Fruit fly (Drosophila melanogaster) whole organism, embryonic: ENCODE data around the gene CG13694.

Experiments
- Adf1 ChIP-seq: fragments of 200-800 bp; sonication (Bioruptor generic); IDR thresholded peaks from 2 replicates; pipeline ENCODE4 v1.3.6; 2022; ENCODE audit warnings: missing biosample characterization, missing genetic modification characterization
- Awh ChIP-seq: fragments of 200-800 bp; sonication (Bioruptor generic); IDR thresholded peaks from 2 replicates; pipeline ENCODE4, ENCODE4 v1.3.6; 2022; ENCODE audit warnings: missing biosample characterization, missing genetic modification characterization
- Bgb ChIP-seq: fragments of 200-800 bp; sonication (Bioruptor generic); IDR thresholded peaks from 2 replicates; pipeline ENCODE4 v1.3.6; 2022; ENCODE audit warnings: missing biosample characterization, missing genetic modification characterization; ENCODE audit not compliant: partially characterized antibody
- CG10654 ChIP-seq: fragments of 200-800 bp; sonication (Bioruptor generic); optimal IDR thresholded peaks from 2 replicates; lab custom pipeline; 2016; ENCODE audit warnings: missing biosample characterization, missing genetic modification characterization
- CG10959 ChIP-seq: fragments of 200-800 bp; sonication (Bioruptor generic); IDR thresholded peaks from 2 replicates; pipeline ENCODE4 v1.3.6; 2022; ENCODE audit warnings: missing biosample characterization, missing genetic modification characterization
- CG11696 ChIP-seq: fragments of 200-800 bp; sonication (Bioruptor generic); IDR thresholded peaks from 2 replicates; pipeline ENCODE4 v1.3.6; 2022; ENCODE audit warnings: missing biosample characterization, missing genetic modification characterization
- CG12659 ChIP-seq: fragments of 200-800 bp; sonication (Bioruptor generic); optimal IDR thresholded peaks from 3 replicates; lab custom pipeline; 2017; ENCODE audit warnings: mild to moderate bottlenecking, missing biosample characterization, missing genetic modification reagents, missing genetic modification characterization
- CG13123 ChIP-seq: fragments of 200-800 bp; sonication (Bioruptor generic); optimal IDR thresholded peaks from 2 replicates; lab custom pipeline; 2016; ENCODE audit warnings: missing biosample characterization, missing genetic modification characterization
- CG13894 ChIP-seq: fragments of 200-800 bp; sonication (Bioruptor generic); optimal IDR thresholded peaks from 3 replicates; lab custom pipeline; 2018; ENCODE audit warnings: missing biosample characterization, mild to moderate bottlenecking, missing genetic modification characterization, moderate library complexity
- CG15601 ChIP-seq: fragments of 200-800 bp; sonication (Bioruptor generic); optimal IDR thresholded peaks from 3 replicates; lab custom pipeline; 2019; ENCODE audit warnings: missing biosample characterization, mild to moderate bottlenecking, missing genetic modification characterization, moderate library complexity
- CG17359 ChIP-seq: fragments of 200-800 bp; sonication (Bioruptor generic); optimal IDR thresholded peaks from 3 replicates; lab custom pipeline; 2018; ENCODE audit warnings: missing biosample characterization, mild to moderate bottlenecking, missing genetic modification characterization, moderate library complexity
- CG2120 ChIP-seq: fragments of 200-800 bp; sonication (Bioruptor generic); optimal IDR thresholded peaks from 3 replicates; lab custom pipeline; 2016; ENCODE audit warnings: missing biosample characterization, missing genetic modification characterization
- CG2202 ChIP-seq: fragments of 200-800 bp; sonication (Bioruptor generic); optimal IDR thresholded peaks from 2 replicates; lab custom pipeline; 2018; ENCODE audit warnings: missing biosample characterization, mild to moderate bottlenecking, missing genetic modification characterization
- CG3065 ChIP-seq: fragments of 200-800 bp; sonication (Bioruptor generic); optimal IDR thresholded peaks from 2 replicates; lab custom pipeline; 2016; ENCODE audit warnings: missing biosample characterization, missing genetic modification characterization
- CG33213 ChIP-seq: fragments of 200-800 bp; sonication (Bioruptor generic); optimal IDR thresholded peaks from 3 replicates; lab custom pipeline; 2016; ENCODE audit warnings: missing biosample characterization, missing genetic modification characterization
- CG5180 ChIP-seq: fragments of 200-800 bp; sonication (Bioruptor generic); optimal IDR thresholded peaks from 3 replicates; lab custom pipeline; 2017; ENCODE audit warnings: missing biosample characterization, missing genetic modification characterization, mild to moderate bottlenecking, moderate library complexity, missing genetic modification reagents
- CG6175 ChIP-seq: fragments of 200-800 bp; sonication (Bioruptor generic); IDR thresholded peaks from 3 replicates; pipeline ENCODE4 v1.3.6; 2022; ENCODE audit warnings: missing biosample characterization, missing genetic modification characterization
- CG6683 ChIP-seq: fragments of 200-800 bp; sonication (Bioruptor generic); optimal IDR thresholded peaks from 2 replicates; lab custom pipeline; 2017; ENCODE audit warnings: missing biosample characterization, mild to moderate bottlenecking, missing genetic modification characterization, missing genetic modification reagents
- CG7745 ChIP-seq: fragments of 200-800 bp; sonication (Bioruptor generic); optimal IDR thresholded peaks from 2 replicates; lab custom pipeline; 2018; ENCODE audit warnings: missing biosample characterization, mild to moderate bottlenecking, missing genetic modification characterization, moderate library complexity
- CG8388 ChIP-seq: fragments of 200-800 bp; sonication (Bioruptor generic); optimal IDR thresholded peaks from 2 replicates; lab custom pipeline; 2019; ENCODE audit warnings: missing biosample characterization, mild to moderate bottlenecking, missing genetic modification characterization, moderate library complexity
- CG9609 ChIP-seq: fragments of 200-800 bp; sonication (Bioruptor generic); optimal IDR thresholded peaks from 3 replicates; lab custom pipeline; 2016; ENCODE audit warnings: missing biosample characterization, missing genetic modification characterization
- Deaf1 ChIP-seq: fragments of 200-800 bp; optimal IDR thresholded peaks from 3 replicates; lab custom pipeline; 2019; ENCODE audit warnings: missing biosample characterization, mild to moderate bottlenecking, missing genetic modification characterization, moderate library complexity
- Dll ChIP-seq: fragments of 200-800 bp; sonication (Bioruptor generic); IDR thresholded peaks from 4 replicates; pipeline ENCODE4 v1.3.6; 2022; ENCODE audit warnings: missing biosample characterization, missing genetic modification characterization; ENCODE audit not compliant: partially characterized antibody
- Eip74EF ChIP-seq, 2 experiments: fragments of 200-800 bp in 1 of 2; fragments of >200 bp in 1 of 2; sonication (Bioruptor generic) in 1 of 2; optimal IDR thresholded peaks; 2 replicates each; lab custom pipeline; 2017 to 2019; ENCODE audit warnings: missing biosample characterization in 2 of 2, missing genetic modification characterization in 2 of 2, mild to moderate bottlenecking in 1 of 2, moderate library complexity in 1 of 2
- HmgD ChIP-seq: fragments of 200-800 bp; sonication (Bioruptor generic); optimal IDR thresholded peaks from 3 replicates; lab custom pipeline; 2016; ENCODE audit warnings: missing biosample characterization, missing genetic modification characterization
- Lim3 ChIP-seq: fragments of 200-800 bp; sonication (Bioruptor generic); IDR thresholded peaks from 2 replicates; pipeline ENCODE4 v1.3.6; 2022; ENCODE audit warnings: missing biosample characterization, missing genetic modification characterization
- NfI ChIP-seq: fragments of 200-800 bp; sonication (Bioruptor generic); optimal IDR thresholded peaks from 3 replicates; lab custom pipeline; 2018; ENCODE audit warnings: missing biosample characterization, mild to moderate bottlenecking, missing genetic modification characterization, moderate library complexity
- Sry-β ChIP-seq: fragments of 200-800 bp; sonication (Bioruptor generic); optimal IDR thresholded peaks from 2 replicates; lab custom pipeline; 2018; ENCODE audit warnings: missing biosample characterization, mild to moderate bottlenecking, missing genetic modification characterization, moderate library complexity
- Stat92E ChIP-seq, 3 experiments: fragments of >200 bp in 2 of 3; fragments of 200-800 bp in 1 of 3; sonication (Bioruptor generic) in 1 of 3; optimal IDR thresholded peaks; 2 replicates each; lab custom pipeline; 2017 to 2019; ENCODE audit warnings: missing biosample characterization in 3 of 3, missing genetic modification characterization in 3 of 3, mild to moderate bottlenecking in 1 of 3, moderate library complexity in 1 of 3
- abd-A ChIP-seq: fragments of 200-800 bp; sonication (Bioruptor generic); optimal IDR thresholded peaks from 3 replicates; lab custom pipeline; 2019; ENCODE audit warnings: missing biosample characterization, mild to moderate bottlenecking, missing genetic modification characterization, moderate library complexity
- bigmax ChIP-seq: fragments of 200-800 bp; sonication (Bioruptor generic); optimal IDR thresholded peaks from 2 replicates; lab custom pipeline; 2018; ENCODE audit warnings: missing biosample characterization, mild to moderate bottlenecking, missing genetic modification characterization
- bowl ChIP-seq: fragments of 200-800 bp; sonication (Bioruptor generic); IDR thresholded peaks from 2 replicates; pipeline ENCODE4 v1.3.6; 2022; ENCODE audit warnings: missing biosample characterization, missing genetic modification characterization
- chinmo ChIP-seq: fragments of 200-800 bp; sonication (Bioruptor generic); IDR thresholded peaks from 4 replicates; pipeline ENCODE4 v1.3.6; 2022; ENCODE audit warnings: missing biosample characterization, missing genetic modification characterization; ENCODE audit not compliant: partially characterized antibody
- chn ChIP-seq: fragments of 200-800 bp; sonication (Bioruptor generic); optimal IDR thresholded peaks from 2 replicates; lab custom pipeline; 2016; ENCODE audit warnings: missing biosample characterization, missing genetic modification characterization
- dm ChIP-seq: fragments of 200-800 bp; sonication (Bioruptor generic); optimal IDR thresholded peaks from 3 replicates; lab custom pipeline; 2016; ENCODE audit warnings: missing biosample characterization, missing genetic modification characterization
- fd3F ChIP-seq: fragments of 200-800 bp; sonication (Bioruptor generic); optimal IDR thresholded peaks from 2 replicates; lab custom pipeline; 2018; ENCODE audit warnings: missing biosample characterization, mild to moderate bottlenecking, missing genetic modification characterization, moderate library complexity
- grn ChIP-seq: fragments of 200-800 bp; sonication (Bioruptor generic); optimal IDR thresholded peaks from 3 replicates; lab custom pipeline; 2017; ENCODE audit warnings: missing biosample characterization, missing genetic modification characterization
- jigr1 ChIP-seq: fragments of 200-800 bp; sonication (Bioruptor generic); IDR thresholded peaks from 3 replicates; pipeline ENCODE4 v1.3.6; 2022; ENCODE audit warnings: missing biosample characterization, missing genetic modification characterization
- lab ChIP-seq: fragments of 200-800 bp; sonication (Bioruptor generic); optimal IDR thresholded peaks from 3 replicates; lab custom pipeline; 2017; ENCODE audit warnings: missing biosample characterization, missing genetic modification characterization, mild to moderate bottlenecking, moderate library complexity, missing genetic modification reagents
- odd ChIP-seq: fragments of 200-800 bp; sonication (Bioruptor generic); optimal IDR thresholded peaks from 2 replicates; lab custom pipeline; 2017; ENCODE audit warnings: missing biosample characterization, mild to moderate bottlenecking, missing genetic modification characterization
- pum ChIP-seq: fragments of 200-800 bp; sonication (Bioruptor generic); optimal IDR thresholded peaks from 2 replicates; lab custom pipeline; 2016; ENCODE audit warnings: missing biosample characterization, missing genetic modification characterization
- ro ChIP-seq: fragments of 200-800 bp; sonication (Bioruptor generic); IDR thresholded peaks from 2 replicates; pipeline ENCODE4 v1.3.6; 2022; ENCODE audit warnings: missing biosample characterization, missing genetic modification characterization
- sd ChIP-seq: fragments of 200-800 bp; sonication (Bioruptor generic); optimal IDR thresholded peaks from 3 replicates; lab custom pipeline; 2018; ENCODE audit warnings: missing biosample characterization, mild to moderate bottlenecking, missing genetic modification characterization, moderate library complexity
- sens ChIP-seq: fragments of 200-800 bp; sonication (Bioruptor generic); peaks from one replicate; lab custom pipeline; 2016; ENCODE audit warnings: missing biosample characterization, missing genetic modification characterization
- sens-2 ChIP-seq: fragments of 200-800 bp; sonication (Bioruptor generic); IDR thresholded peaks from 2 replicates; pipeline ENCODE4 v1.3.6; 2022; ENCODE audit warnings: missing biosample characterization, missing genetic modification characterization
- ssp ChIP-seq: fragments of 200-800 bp; sonication (Bioruptor generic); IDR thresholded peaks from 2 replicates; pipeline ENCODE4 v1.3.6; 2022; ENCODE audit warnings: missing biosample characterization, missing genetic modification characterization
- trh ChIP-seq: fragments of 200-800 bp; sonication (Bioruptor generic); optimal IDR thresholded peaks from 2 replicates; lab custom pipeline; 2016; ENCODE audit warnings: missing biosample characterization, missing genetic modification characterization
- vfl ChIP-seq: fragments of 200-800 bp; sonication (Bioruptor generic); optimal IDR thresholded peaks from 2 replicates; lab custom pipeline; 2016; ENCODE audit warnings: missing biosample characterization, missing genetic modification characterization
- vvl ChIP-seq: fragments of 200-800 bp; sonication (Bioruptor generic); IDR thresholded peaks from 2 replicates; pipeline ENCODE4 v1.3.6; 2022; ENCODE audit warnings: missing biosample characterization, missing genetic modification characterization

The CG13694 gene

dm6 chr2L:135383-136130 lies 19.3 kb upstream of the CG13694 start (continued):
- TF ChIP-seq CG2120 (GFP tag; lab: Kevin White, UChicago) (no peak), abd-A (tag; lab: Kevin White, UChicago) (peak; percentile 76), Eip74EF (GFP tag; optimal IDR thresholded peaks at IDR 0.05; lab: Kevin White, UChicago) (peak in 1 of 2 experiments; percentile 55), CG33213 (GFP tag; lab: Kevin White, UChicago) (no peak), CG6683 (no peak), vvl (peak; percentile 81), CG10959 (no peak), jigr1 (no peak), sd (tag; lab: Kevin White, UChicago) (peak; percentile 47), trh (GFP tag; lab: Kevin White, UChicago) (no peak), Lim3 (no peak), odd (no peak), Deaf1 (tag; lab: Kevin White, UChicago) (no peak), CG8388 (no peak), ssp (no peak), bigmax (GFP tag; lab: Kevin White, UChicago) (no peak), CG5180 (GFP tag; lab: Kevin White, UChicago) (no peak), bowl (no peak), grn (GFP tag; lab: Kevin White, UChicago) (peak; percentile 45), CG13123 (GFP tag; lab: Kevin White, UChicago) (no peak), CG9609 (GFP tag; lab: Kevin White, UChicago) (no peak), Bgb (GFP tag; lab: Robert Waterston, UW) (no peak), CG12659 (GFP tag; lab: Kevin White, UChicago) (no peak), chn (GFP tag; lab: Kevin White, UChicago) (no peak), CG2202 (tag; lab: Kevin White, UChicago) (no peak), lab (GFP tag; lab: Kevin White, UChicago) (no peak), pum (GFP tag; lab: Kevin White, UChicago) (no peak), fd3F (no peak), CG7745 (tag; lab: Kevin White, UChicago) (no peak), CG3065 (GFP tag; lab: Kevin White, UChicago) (no peak), Awh (GFP tag; lab: Robert Waterston, UW) (peak; percentile 42; the same call in 1 of the 2 replicates), HmgD (GFP tag; lab: Kevin White, UChicago) (no peak), NfI (GFP tag; lab: Kevin White, UChicago) (no peak), CG13894 (tag; lab: Kevin White, UChicago) (peak; percentile 26), Adf1 (no peak), Sry-β (no peak), dm (no peak), CG17359 (no peak), Dll (GFP tag; lab: Robert Waterston, UW) (no peak), vfl (no peak), CG10654 (GFP tag; lab: Kevin White, UChicago) (no peak), Stat92E (GFP tag; optimal IDR thresholded peaks at IDR 0.05; lab: Kevin White, UChicago) (no peak), sens-2 (GFP tag; lab: Robert Waterston, UW) (no peak), sens (GFP tag; lab: Kevin White, UChicago) (peak; percentile 76), chinmo (peak; percentile 95; the same call in 3 of the 4 replicates), CG11696 (GFP tag; lab: Robert Waterston, UW) (no peak), CG15601 (tag; lab: Kevin White, UChicago) (no peak), CG6175 (no peak), ro (GFP tag; lab: Robert Waterston, UW) (no peak)
